Fruit fly (Drosophila melanogaster) whole organism: ENCODE measurements around the gene ND-15.

Experiments used
- CG8478 ChIP-seq: fragments of >200 bp; optimal IDR thresholded peaks from 2 replicates; lab custom pipeline; 2018; ENCODE audit warnings: inconsistent platforms
- EcR ChIP-seq, 2 experiments: fragments of >200 bp; optimal IDR thresholded peaks; 2 replicates each; lab custom pipeline; 2017; ENCODE audit warnings: missing biosample characterization in 2 of 2, missing genetic modification characterization in 2 of 2, missing genetic modification reagents in 2 of 2
- pan ChIP-seq: fragments of >200 bp; optimal IDR thresholded peaks from 2 replicates; lab custom pipeline; 2017
- psq ChIP-seq: fragments of >200 bp; optimal IDR thresholded peaks from 2 replicates; lab custom pipeline; 2017
- usp ChIP-seq: fragments of >200 bp; optimal IDR thresholded peaks from 2 replicates; lab custom pipeline; 2017; ENCODE audit warnings: missing biosample characterization, missing genetic modification characterization, mixed read lengths

DNA sequence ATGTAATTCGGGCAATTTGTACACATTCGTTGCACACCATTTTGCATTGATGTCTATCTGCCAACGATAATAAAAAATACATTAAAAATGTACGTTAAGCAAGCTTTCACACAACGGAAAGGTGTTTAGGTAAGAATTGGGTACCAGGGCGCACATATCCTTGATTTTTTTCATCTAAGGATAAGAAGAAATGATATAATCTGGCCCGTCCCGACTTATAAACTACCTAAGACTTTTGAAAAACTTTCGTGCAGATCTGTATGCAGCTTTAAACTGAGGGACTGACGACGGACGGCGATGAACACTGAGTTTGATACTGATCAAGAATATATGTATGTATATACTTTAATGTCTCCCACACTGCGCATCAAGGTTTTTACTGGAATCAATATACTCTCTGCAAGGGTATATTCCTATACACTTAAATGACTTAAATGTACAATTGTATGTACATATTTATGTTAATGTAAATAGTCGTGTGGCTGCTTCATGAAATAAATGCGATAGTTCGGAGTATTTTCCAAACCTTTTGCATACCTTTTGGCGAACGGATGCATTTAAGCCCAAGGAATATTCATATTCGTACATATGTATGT lies 49.1 kb upstream of the ND-15 start, which contains the start of gene Cda5:
- TF ChIP-seq EcR (GFP tag; optimal IDR thresholded peaks at IDR 0.05; lab: Kevin White, UChicago) (no peak), psq (no peak), usp (no peak), pan (lab: Kevin White, UChicago) (no peak), CG8478 (no peak)
